Worm (Caenorhabditis elegans) whole organism, L3 larva: ENCODE data around the gene mlc-2.

Experiments used
- R02D3.7 ChIP-seq: fragments of 150-350 bp; optimal IDR thresholded peaks from 2 replicates; lab custom pipeline; 2014; ENCODE audit warnings: missing biosample characterization, missing genetic modification characterization
- ama-1 ChIP-seq: fragments of 150-350 bp; optimal IDR thresholded peaks from 2 replicates; lab custom pipeline; 2018
- ceh-28 ChIP-seq: fragments of 150-350 bp; optimal IDR thresholded peaks from 2 replicates; lab custom pipeline; 2014; ENCODE audit warnings: missing biosample characterization, missing genetic modification reagents, missing genetic modification characterization
- ceh-82 ChIP-seq: fragments of 150-350 bp; optimal IDR thresholded peaks from 2 replicates; lab custom pipeline; 2014; ENCODE audit warnings: missing biosample characterization, missing genetic modification characterization
- ceh-9 ChIP-seq: sonication (generic microtip); optimal IDR thresholded peaks from 2 replicates; lab custom pipeline; 2018; ENCODE audit warnings: missing biosample characterization, missing genetic modification characterization
- daf-12 ChIP-seq: fragments of 150-350 bp; optimal IDR thresholded peaks from 2 replicates; lab custom pipeline; 2014; ENCODE audit warnings: missing biosample characterization, missing genetic modification reagents, missing genetic modification characterization
- egl-5 ChIP-seq: fragments of 150-350 bp; optimal IDR thresholded peaks from 2 replicates; lab custom pipeline; 2017; ENCODE audit warnings: missing biosample characterization, missing genetic modification reagents, missing genetic modification characterization, inconsistent platforms
- elt-2 ChIP-seq: sonication (generic microtip); optimal IDR thresholded peaks from 2 replicates; lab custom pipeline; 2016; ENCODE audit warnings: missing genetic modification reagents, mild to moderate bottlenecking, missing genetic modification characterization, missing compliant biosample characterization
- elt-3 ChIP-seq, 3 experiments: fragments of 150-350 bp in 1 of 3; sonication (generic microtip) in 2 of 3; optimal IDR thresholded peaks; 2 replicates in 2 of 3; 4 replicates in 1 of 3; lab custom pipeline; 2014 to 2017; ENCODE audit warnings: missing biosample characterization in 3 of 3, missing genetic modification characterization in 3 of 3
- eor-1 ChIP-seq, 2 experiments: fragments of 150-350 bp; optimal IDR thresholded peaks; 2 replicates each; lab custom pipeline; 2014 to 2018; ENCODE audit warnings: missing biosample characterization in 2 of 2, missing genetic modification characterization in 2 of 2
- fkh-10 ChIP-seq: sonication (generic microtip); optimal IDR thresholded peaks from 2 replicates; lab custom pipeline; 2017; ENCODE audit warnings: missing biosample characterization, missing genetic modification reagents, missing genetic modification characterization
- fos-1 ChIP-seq: fragments of 150-350 bp; optimal IDR thresholded peaks from 2 replicates; lab custom pipeline; 2014; ENCODE audit warnings: missing biosample characterization, missing genetic modification characterization
- hmg-11 ChIP-seq: sonication (generic microtip); optimal IDR thresholded peaks from 2 replicates; lab custom pipeline; 2016; ENCODE audit warnings: missing genetic modification characterization, missing compliant biosample characterization
- jun-1 ChIP-seq: fragments of 150-350 bp; optimal IDR thresholded peaks from 2 replicates; lab custom pipeline; 2014; ENCODE audit warnings: missing biosample characterization, missing genetic modification reagents, missing genetic modification characterization
- lin-39 ChIP-seq: fragments of 150-350 bp; optimal IDR thresholded peaks from 2 replicates; lab custom pipeline; 2018; ENCODE audit warnings: missing biosample characterization, missing genetic modification reagents, missing genetic modification characterization
- lsy-12 ChIP-seq: sonication (generic microtip); optimal IDR thresholded peaks from 2 replicates; lab custom pipeline; 2016; ENCODE audit warnings: mild to moderate bottlenecking, missing genetic modification characterization, missing compliant biosample characterization
- mdl-1 ChIP-seq: fragments of 150-350 bp; optimal IDR thresholded peaks from 2 replicates; lab custom pipeline; 2014; ENCODE audit warnings: missing biosample characterization, missing genetic modification characterization
- mml-1 ChIP-seq: fragments of 150-350 bp; sonication (generic microtip); optimal IDR thresholded peaks from 3 replicates; lab custom pipeline; 2014; ENCODE audit warnings: missing biosample characterization, missing genetic modification characterization
- nfya-1 ChIP-seq: sonication (generic microtip); optimal IDR thresholded peaks from 2 replicates; lab custom pipeline; 2017; ENCODE audit warnings: missing genetic modification characterization, mild to moderate bottlenecking, missing compliant biosample characterization, antibody characterized with exemption, moderate library complexity; ENCODE audit not compliant: insufficient read depth
- nhr-23 ChIP-seq: fragments of 150-350 bp; optimal IDR thresholded peaks from 2 replicates; lab custom pipeline; 2014; ENCODE audit warnings: missing biosample characterization, missing genetic modification reagents, missing genetic modification characterization
- nhr-237 ChIP-seq: fragments of 150-350 bp; optimal IDR thresholded peaks from 2 replicates; lab custom pipeline; 2014; ENCODE audit warnings: missing biosample characterization, missing genetic modification characterization
- nhr-25 ChIP-seq: sonication (generic microtip); optimal IDR thresholded peaks from 2 replicates; lab custom pipeline; 2017; ENCODE audit warnings: missing biosample characterization, missing genetic modification characterization
- nhr-43 ChIP-seq: sonication (generic microtip); optimal IDR thresholded peaks from 2 replicates; lab custom pipeline; 2016; ENCODE audit warnings: mild to moderate bottlenecking, missing genetic modification characterization, missing compliant biosample characterization; ENCODE audit not compliant: poor library complexity, severe bottlenecking
- nhr-76 ChIP-seq: fragments of 150-350 bp; sonication (generic microtip); optimal IDR thresholded peaks from 5 replicates; lab custom pipeline; 2014; ENCODE audit warnings: missing biosample characterization, missing genetic modification characterization
- pqm-1 ChIP-seq: fragments of 150-350 bp; optimal IDR thresholded peaks from 2 replicates; lab custom pipeline; 2017; ENCODE audit warnings: missing biosample characterization, missing genetic modification characterization, inconsistent platforms
- sea-2 ChIP-seq: fragments of 150-350 bp; sonication (generic microtip); optimal IDR thresholded peaks from 4 replicates; lab custom pipeline; 2014; ENCODE audit warnings: missing biosample characterization, missing genetic modification reagents, missing genetic modification characterization
- skn-1 ChIP-seq: fragments of 150-350 bp; optimal IDR thresholded peaks from 2 replicates; lab custom pipeline; 2014; ENCODE audit warnings: missing biosample characterization, missing genetic modification characterization
- tbx-2 ChIP-seq: sonication (generic microtip); optimal IDR thresholded peaks from 2 replicates; lab custom pipeline; 2016; ENCODE audit warnings: mild to moderate bottlenecking, missing genetic modification characterization, missing compliant biosample characterization
- unc-62 ChIP-seq: fragments of 150-350 bp; sonication (generic microtip); optimal IDR thresholded peaks from 4 replicates; lab custom pipeline; 2014; ENCODE audit warnings: missing biosample characterization, missing genetic modification reagents, missing genetic modification characterization
- zag-1 ChIP-seq: fragments of 150-350 bp; optimal IDR thresholded peaks from 2 replicates; lab custom pipeline; 2014; ENCODE audit warnings: missing biosample characterization, missing genetic modification characterization
- ztf-4 ChIP-seq: fragments of 150-350 bp; optimal IDR thresholded peaks from 2 replicates; lab custom pipeline; 2014; ENCODE audit warnings: missing biosample characterization, missing genetic modification characterization

The mlc-2 gene

DNA sequence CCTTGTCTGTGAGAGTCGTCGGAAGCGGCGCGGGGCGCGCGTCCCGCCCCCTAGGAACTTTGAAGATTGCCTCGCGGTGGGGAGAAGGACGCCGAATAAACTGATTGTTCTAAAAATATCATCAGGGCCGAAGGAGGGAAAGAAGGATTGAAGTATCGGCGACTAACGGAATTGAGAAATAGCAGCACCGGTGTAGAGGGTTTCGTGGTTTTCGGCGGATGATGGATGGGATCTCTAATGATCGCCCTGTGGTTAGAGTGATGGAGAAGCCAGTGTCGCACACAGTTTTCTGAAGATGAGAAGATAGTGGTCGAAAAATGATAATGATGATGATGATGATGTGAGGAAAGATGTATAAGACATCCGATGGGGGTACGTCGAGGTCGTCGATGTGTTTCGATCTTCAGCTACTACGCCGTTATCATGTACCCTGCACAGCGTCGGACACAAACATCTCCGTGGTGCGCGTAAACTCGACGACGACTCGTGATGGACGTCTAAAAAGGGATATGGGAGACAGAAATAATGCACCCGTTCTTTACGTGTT lies 34.8 kb downstream of the mlc-2 start, which contains the start of gene osm-11:
TSS of gene osm-11 (minus strand) at position 51 of the 547 bp plus-strand sequence.
- TF ChIP-seq nhr-25 (tag; lab: Kevin White, UChicago) = peak; percentile 45
- TF ChIP-seq skn-1 (tag; lab: Kevin White, UChicago) = no peak
- TF ChIP-seq eor-1 (tag; optimal IDR thresholded peaks at IDR 0.05; lab: Kevin White, UChicago) = no peak
- peak; percentile 2 for TF ChIP-seq lin-39
- no peak for TF ChIP-seq daf-12 (tag; lab: Kevin White, UChicago)
- peak; percentile 89 for TF ChIP-seq nhr-43 (tag; lab: Kevin White, UChicago)
- no peak for TF ChIP-seq unc-62 (GFP tag; lab: Kevin White, UChicago)
- no peak for TF ChIP-seq pqm-1 (tag; lab: Kevin White, UChicago)
- TF ChIP-seq nhr-76 (tag; lab: Kevin White, UChicago) = no peak
- no peak for TF ChIP-seq fos-1 (tag; lab: Kevin White, UChicago)
- no peak for TF ChIP-seq ceh-82
- peak; percentile 46 for TF ChIP-seq nhr-23
- TF ChIP-seq fkh-10 (GFP tag; lab: Kevin White, UChicago) = no peak
- peak; percentile 26 to 78 (median 41) for TF ChIP-seq elt-3 (tag; optimal IDR thresholded peaks at IDR 0.05; lab: Kevin White, UChicago)
- TF ChIP-seq jun-1 (tag; lab: Kevin White, UChicago) = no peak
- no peak for TF ChIP-seq ceh-9 (tag; lab: Kevin White, UChicago)
- no peak for TF ChIP-seq nhr-237 (tag; lab: Kevin White, UChicago)
- TF ChIP-seq, all 47 proteins: peak for 5

DNA sequence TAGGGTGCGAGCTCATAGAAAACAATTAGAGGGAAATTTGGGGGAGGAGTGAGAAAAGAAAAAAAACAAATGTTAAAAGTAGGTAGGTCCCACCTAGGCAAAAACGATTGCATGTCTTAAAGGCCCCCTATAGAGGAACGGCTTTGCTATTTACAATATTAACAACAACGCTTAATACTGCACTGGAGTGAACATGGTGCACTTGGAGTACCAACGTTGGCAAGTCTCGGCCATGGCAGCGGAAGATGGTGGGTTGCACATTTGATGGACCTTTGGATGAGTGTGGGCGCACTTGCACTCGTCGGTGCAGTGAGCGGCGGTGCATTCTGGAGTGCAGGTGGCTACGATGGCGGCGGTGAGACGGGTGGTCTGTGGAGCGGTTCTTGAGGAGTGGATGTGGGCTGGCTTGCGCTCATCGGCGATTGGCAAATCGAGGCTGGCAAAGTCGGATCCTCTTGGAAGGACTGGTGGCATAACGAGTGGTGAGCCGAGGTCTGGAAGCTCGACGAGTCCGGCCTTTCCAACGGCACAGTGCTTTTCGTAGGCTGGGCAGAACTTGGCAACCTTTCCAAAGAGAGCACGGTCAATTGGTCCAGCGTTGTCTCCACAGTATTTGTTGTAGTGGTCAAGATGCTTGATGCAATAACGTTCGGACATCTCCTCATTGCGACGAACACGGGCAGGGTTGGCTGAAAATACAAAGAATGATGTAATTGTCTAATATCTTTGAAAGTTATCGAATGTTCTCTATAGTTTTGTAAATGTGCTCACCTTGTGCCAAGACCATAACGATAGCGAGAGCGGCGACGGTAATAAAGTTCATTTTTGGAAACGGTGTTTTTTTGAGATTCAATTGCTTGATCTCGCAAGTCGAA lies 35.6 kb downstream of the mlc-2 start:
- no peak for TF ChIP-seq elt-2 (tag; lab: Kevin White, UChicago)
- peak; percentile 74 for TF ChIP-seq nhr-25 (tag; lab: Kevin White, UChicago)
- TF ChIP-seq nhr-43 (tag; lab: Kevin White, UChicago) = peak; percentile 81
- TF ChIP-seq jun-1 (tag; lab: Kevin White, UChicago) = peak; percentile 20
- no peak for TF ChIP-seq nhr-23
- TF ChIP-seq egl-5 (tag; lab: Kevin White, UChicago) = no peak
- TF ChIP-seq lsy-12 (tag; lab: Kevin White, UChicago) = peak; percentile 69
- peak; percentile 32 for TF ChIP-seq nfya-1
- no peak for TF ChIP-seq tbx-2
- no peak for TF ChIP-seq skn-1 (tag; lab: Kevin White, UChicago)
- no peak for TF ChIP-seq daf-12 (tag; lab: Kevin White, UChicago)
- no peak for TF ChIP-seq mdl-1 (tag; lab: Kevin White, UChicago)
- TF ChIP-seq unc-62 (GFP tag; lab: Kevin White, UChicago) = no peak
- peak; percentile 24 for TF ChIP-seq ztf-4 (tag; lab: Kevin White, UChicago)
- peak; percentile 99 for TF ChIP-seq ama-1 (lab: Kevin White, UChicago)
- no peak for TF ChIP-seq ceh-28 (tag; lab: Kevin White, UChicago)

DNA sequence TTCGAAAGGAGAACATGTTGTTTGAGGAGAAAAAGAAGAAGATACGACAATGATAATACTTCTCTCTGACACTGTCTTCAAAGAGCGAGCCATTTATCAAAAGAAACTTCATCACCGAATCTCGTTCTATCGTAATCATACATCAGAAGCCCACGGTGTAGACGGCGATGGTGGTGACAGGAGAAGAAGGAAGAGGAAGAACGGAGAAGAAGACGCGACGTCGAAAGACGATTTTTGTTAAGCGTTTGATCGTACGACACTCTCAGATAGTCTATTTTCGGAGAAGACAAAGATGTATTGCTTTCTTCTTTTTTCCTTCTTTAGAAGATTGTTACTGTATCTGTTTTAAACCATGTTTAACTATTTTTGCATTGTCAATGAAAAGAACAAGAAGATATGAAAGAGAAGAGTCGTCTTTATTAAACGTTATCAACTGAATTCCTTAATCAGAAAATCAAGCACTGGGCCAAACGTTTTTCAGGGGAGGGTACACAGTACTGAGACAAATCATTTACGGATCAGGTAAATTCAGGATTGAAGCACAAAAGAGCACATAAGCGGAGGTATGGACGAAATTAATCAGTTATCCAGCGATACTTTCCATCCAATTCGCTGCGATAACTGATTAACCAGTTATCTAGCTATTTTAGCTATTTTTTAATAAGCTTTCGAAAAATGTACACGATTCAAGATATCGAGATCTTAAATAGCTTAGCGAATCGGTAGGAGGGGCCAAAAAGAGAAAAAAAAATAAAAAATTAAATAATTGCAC lies 36.4 kb downstream of the mlc-2 start:
- TF ChIP-seq tbx-2 (peak; percentile 69), ceh-82 (no peak), nhr-25 (tag; lab: Kevin White, UChicago) (peak; percentile 87), sea-2 (no peak), zag-1 (no peak), skn-1 (tag; lab: Kevin White, UChicago) (no peak), elt-3 (tag; optimal IDR thresholded peaks at IDR 0.05; lab: Kevin White, UChicago) (peak in 2 of 3 experiments; percentile 28 to 58), ztf-4 (tag; lab: Kevin White, UChicago) (peak; percentile 62), egl-5 (tag; lab: Kevin White, UChicago) (no peak), fos-1 (tag; lab: Kevin White, UChicago) (peak; percentile 15), R02D3.7 (tag; lab: Kevin White, UChicago) (peak; percentile 22), nhr-43 (tag; lab: Kevin White, UChicago) (peak; percentile 81), nhr-76 (tag; lab: Kevin White, UChicago) (peak; percentile 41), unc-62 (GFP tag; lab: Kevin White, UChicago) (peak; percentile 45), nhr-23 (peak; percentile 87), hmg-11 (tag; lab: Kevin White, UChicago) (peak; percentile 5), elt-2 (tag; lab: Kevin White, UChicago) (no peak), ama-1 (lab: Kevin White, UChicago) (peak; percentile 97), lsy-12 (tag; lab: Kevin White, UChicago) (peak; percentile 52), ceh-28 (tag; lab: Kevin White, UChicago) (peak; percentile 48), mml-1 (tag; lab: Kevin White, UChicago) (no peak)
